Worm (Caenorhabditis elegans): ENCODE measurements around the gene arx-4.
A peak's percentile ranks its signal among the peaks of the same experiment; 100 is the strongest.

The arx-4 gene

DNA sequence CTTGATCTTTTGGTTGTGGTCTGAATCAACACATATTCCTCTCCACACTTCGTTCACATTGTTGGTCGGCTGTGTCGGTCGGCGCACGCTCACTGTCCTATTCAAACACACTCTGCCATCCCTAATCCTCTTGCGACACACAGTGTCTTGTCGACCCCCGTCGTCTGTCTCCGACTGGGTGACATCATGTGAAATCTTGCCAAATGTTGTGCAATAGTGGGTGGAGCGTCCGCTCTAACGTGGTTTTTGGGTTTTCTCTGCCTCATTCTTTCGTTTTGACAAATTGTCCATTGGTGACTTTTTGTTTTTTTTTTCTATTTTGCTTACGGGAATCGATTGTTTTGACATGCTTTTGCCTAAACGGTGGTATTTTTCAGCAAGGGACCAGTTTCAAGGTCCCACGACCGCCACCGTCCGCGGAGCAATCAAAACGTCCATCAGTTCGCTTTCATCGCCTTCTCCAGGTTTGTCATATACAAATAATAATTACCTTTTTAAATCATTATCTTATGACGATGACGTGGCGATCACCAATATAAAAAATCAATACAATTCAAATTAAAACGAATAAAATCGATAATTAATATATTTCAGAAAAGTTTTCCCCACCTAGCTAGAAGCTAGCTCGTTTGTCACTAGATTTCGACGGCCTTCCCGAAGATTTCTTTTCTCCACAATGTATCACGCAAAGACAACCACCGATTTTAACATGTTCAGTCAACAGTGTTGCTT lies 28.2 kb upstream of the arx-4 start (continued):
- TF ChIP-seq lin-39 (tag; optimal IDR thresholded peaks at IDR 0.05) (no peak), swsn-7 (tag; optimal IDR thresholded peaks at IDR 0.05) (peak; percentile 93), nhr-71 (tag; optimal IDR thresholded peaks at IDR 0.05) (peak; percentile 97), skn-1 (tag; optimal IDR thresholded peaks at IDR 0.05) (peak; percentile 96), nhr-85 (tag) (peak; percentile 97), aha-1 (tag; optimal IDR thresholded peaks at IDR 0.05) (no peak), vab-15 (tag; optimal IDR thresholded peaks at IDR 0.05) (no peak), egl-13 (tag; optimal IDR thresholded peaks at IDR 0.05) (peak; percentile 54), aly-2 (tag; optimal IDR thresholded peaks at IDR 0.05) (peak; percentile 55), tbx-2 (tag; optimal IDR thresholded peaks at IDR 0.05) (peak; percentile 86), zip-4 (GFP tag; optimal IDR thresholded peaks at IDR 0.05) (peak; percentile 92), ceh-90 (tag; optimal IDR thresholded peaks at IDR 0.05) (peak; percentile 43), irx-1 (tag; optimal IDR thresholded peaks at IDR 0.05) (peak; percentile 78), elt-3 (tag; optimal IDR thresholded peaks at IDR 0.05) (peak in 5 of 6 experiments; percentile 5 to 84 (median 65)), nhr-76 (tag; optimal IDR thresholded peaks at IDR 0.05) (no peak), dsc-1 (tag; optimal IDR thresholded peaks at IDR 0.05) (peak; percentile 65), nhr-47 (tag; optimal IDR thresholded peaks at IDR 0.05) (peak; percentile 91), fos-1 (tag; optimal IDR thresholded peaks at IDR 0.05) (peak; percentile 85), tlp-1 (tag; optimal IDR thresholded peaks at IDR 0.05) (no peak), unc-30 (tag; optimal IDR thresholded peaks at IDR 0.05) (no peak), Y116A8C.19 (tag; optimal IDR thresholded peaks at IDR 0.05; ENCODE audit: borderline replicate concordance) (no peak), alr-1 (tag; optimal IDR thresholded peaks at IDR 0.05; ENCODE audit: borderline replicate concordance) (no peak), mef-2 (tag; optimal IDR thresholded peaks at IDR 0.05) (no peak), snu-23 (GFP tag; optimal IDR thresholded peaks at IDR 0.05) (peak; percentile 95), unc-86 (tag; optimal IDR thresholded peaks at IDR 0.05) (peak; percentile 80), pag-3 (tag; optimal IDR thresholded peaks at IDR 0.05; ENCODE audit: borderline replicate concordance, insufficient read depth) (no peak), zag-1 (tag; optimal IDR thresholded peaks at IDR 0.05) (no peak), lin-13 (GFP tag; optimal IDR thresholded peaks at IDR 0.05) (peak; percentile 91), nhr-84 (tag; optimal IDR thresholded peaks at IDR 0.05) (no peak), F16B12.6 (tag; optimal IDR thresholded peaks at IDR 0.05) (peak; percentile 32), sptf-1 (tag; optimal IDR thresholded peaks at IDR 0.05) (no peak), nhr-11 (tag; optimal IDR thresholded peaks at IDR 0.05) (peak; percentile 84), blmp-1 (tag; optimal IDR thresholded peaks at IDR 0.05) (peak; percentile 51), lsy-2 (tag; optimal IDR thresholded peaks at IDR 0.05) (peak; percentile 81 to 95), mab-9 (GFP tag; IDR thresholded peaks at IDR 0.05) (peak; percentile 63; the same call in 1 of the 2 replicates), isw-1 (GFP tag; IDR thresholded peaks at IDR 0.05) (peak; percentile 83), sox-4 (tag; optimal IDR thresholded peaks at IDR 0.05) (no peak), lin-15B (tag; optimal IDR thresholded peaks at IDR 0.05) (no peak), snpc-4 (tag; optimal IDR thresholded peaks at IDR 0.05) (peak; percentile 80), mep-1 (tag; optimal IDR thresholded peaks at IDR 0.05) (peak; percentile 93), nhr-12 (tag; optimal IDR thresholded peaks at IDR 0.05) (no peak), lin-35 (GFP tag; optimal IDR thresholded peaks at IDR 0.05) (peak; percentile 79 to 89), C04F5.9 (tag; optimal IDR thresholded peaks at IDR 0.05) (no peak), lin-14 (GFP tag; optimal IDR thresholded peaks at IDR 0.05) (peak; percentile 99), ceh-82 (tag; optimal IDR thresholded peaks at IDR 0.05) (peak; percentile 75 to 97 (median 85)), xbp-1 (tag; optimal IDR thresholded peaks at IDR 0.05) (peak; percentile 82), efl-3 (GFP tag; optimal IDR thresholded peaks at IDR 0.05) (no peak), egl-27 (tag; optimal IDR thresholded peaks at IDR 0.05) (peak; percentile 74 to 78), dpl-1 (GFP tag; optimal IDR thresholded peaks at IDR 0.05) (peak; percentile 67 to 68 (median 67)), nhr-90 (tag; optimal IDR thresholded peaks at IDR 0.05; ENCODE audit: poor library complexity) (peak; percentile 84), pax-3 (tag; optimal IDR thresholded peaks at IDR 0.05) (peak; percentile 70), nhr-20 (tag; optimal IDR thresholded peaks at IDR 0.05) (peak; percentile 91)
